Worm (Caenorhabditis elegans) whole organism, L3 larva: Measurements from ENCODE around the gene Y56A3A.28.

Experiments
- ZK546.5 ChIP-seq: sonication (generic microtip); optimal IDR thresholded peaks from 2 replicates; lab custom pipeline; 2017; ENCODE audit warnings: missing biosample characterization, missing genetic modification characterization
- egl-27 ChIP-seq: sonication (generic microtip); optimal IDR thresholded peaks from 4 replicates; lab custom pipeline; 2017; ENCODE audit warnings: missing biosample characterization, missing genetic modification reagents, missing genetic modification characterization
- elt-1 ChIP-seq: fragments of 150-350 bp; optimal IDR thresholded peaks from 2 replicates; lab custom pipeline; 2014; ENCODE audit warnings: missing biosample characterization, missing genetic modification characterization
- eor-1 ChIP-seq, 2 experiments: fragments of 150-350 bp; optimal IDR thresholded peaks; 2 replicates each; lab custom pipeline; 2014 to 2018; ENCODE audit warnings: missing biosample characterization in 2 of 2, missing genetic modification characterization in 2 of 2
- fkh-10 ChIP-seq: sonication (generic microtip); optimal IDR thresholded peaks from 2 replicates; lab custom pipeline; 2017; ENCODE audit warnings: missing biosample characterization, missing genetic modification reagents, missing genetic modification characterization
- lsy-12 ChIP-seq: sonication (generic microtip); optimal IDR thresholded peaks from 2 replicates; lab custom pipeline; 2016; ENCODE audit warnings: mild to moderate bottlenecking, missing genetic modification characterization, missing compliant biosample characterization
- mdl-1 ChIP-seq: fragments of 150-350 bp; optimal IDR thresholded peaks from 2 replicates; lab custom pipeline; 2014; ENCODE audit warnings: missing biosample characterization, missing genetic modification characterization
- nhr-11 ChIP-seq: fragments of 150-350 bp; optimal IDR thresholded peaks from 2 replicates; lab custom pipeline; 2014; ENCODE audit warnings: missing biosample characterization, missing genetic modification characterization
- skn-1 ChIP-seq: fragments of 150-350 bp; optimal IDR thresholded peaks from 2 replicates; lab custom pipeline; 2014; ENCODE audit warnings: missing biosample characterization, missing genetic modification characterization

DNA sequence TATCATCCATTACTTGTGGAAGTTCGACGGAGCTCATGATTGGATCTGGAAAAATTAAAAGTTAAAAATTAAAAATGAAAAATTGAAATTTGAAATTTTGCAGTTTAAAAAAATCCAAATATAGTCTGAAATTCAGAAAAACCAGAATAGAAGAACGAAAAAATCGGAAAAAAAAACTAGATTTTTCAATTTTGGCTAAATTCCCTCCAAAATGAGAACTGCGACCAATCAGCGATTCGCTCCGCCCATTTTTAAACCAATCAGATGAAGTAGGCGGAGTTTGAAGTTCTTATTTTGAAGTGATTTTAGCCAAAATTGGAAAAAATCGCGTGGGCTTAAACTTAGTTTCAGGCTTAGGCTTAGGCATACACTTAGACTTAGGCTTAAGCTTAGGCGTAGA is 24.2 kb downstream of the Y56A3A.28 start, which contains the start of gene Y56A3A.7:
- no peak for TF ChIP-seq eor-1 (tag; optimal IDR thresholded peaks at IDR 0.05; lab: Kevin White, UChicago)
- no peak for TF ChIP-seq ZK546.5 (tag; lab: Kevin White, UChicago)
- no peak for TF ChIP-seq nhr-11 (tag; lab: Kevin White, UChicago)
- TF ChIP-seq egl-27, result no peak
- no peak for TF ChIP-seq skn-1
- no peak for TF ChIP-seq fkh-10 (GFP tag; lab: Kevin White, UChicago)
- no peak for TF ChIP-seq elt-1 (tag; lab: Kevin White, UChicago)
- TF ChIP-seq mdl-1 (tag; lab: Kevin White, UChicago), result no peak
- no peak for TF ChIP-seq lsy-12 (tag; lab: Kevin White, UChicago)
